Fruit fly (Drosophila melanogaster): Measurements from ENCODE around the gene TkR99D.
A peak's percentile ranks its signal among the peaks of the same experiment; 100 is the strongest.

The TkR99D gene

dm6 chr3R:30014977-30015514 lies 45.8 kb upstream of the TkR99D start, which contains the start of gene CG7920 (continued):
- peak; percentile 41 for TF ChIP-seq CG17829 (tag; optimal IDR thresholded peaks at IDR 0.05)
- TF ChIP-seq gfzf (GFP tag; optimal IDR thresholded peaks at IDR 0.05): peak; percentile 48
- no peak for TF ChIP-seq lola (GFP tag; optimal IDR thresholded peaks at IDR 0.05)
- TF ChIP-seq CG15696 (tag; optimal IDR thresholded peaks at IDR 0.05): no peak
- no peak for TF ChIP-seq bowl (GFP tag; IDR thresholded peaks at IDR 0.05)
- TF ChIP-seq bigmax (GFP tag; optimal IDR thresholded peaks at IDR 0.05): no peak
- peak; percentile 58 for TF ChIP-seq CG10543 (GFP tag; optimal IDR thresholded peaks at IDR 0.05)
- peak; percentile 59 for TF ChIP-seq CG13894 (tag; optimal IDR thresholded peaks at IDR 0.05)
- peak; percentile 12 for TF ChIP-seq nau (GFP tag; optimal IDR thresholded peaks at IDR 0.05)
- no peak for TF ChIP-seq Oaz (GFP tag; IDR thresholded peaks at IDR 0.05)
- no peak for TF ChIP-seq CG15601 (tag; optimal IDR thresholded peaks at IDR 0.05)
- TF ChIP-seq CG10321 (GFP tag; IDR thresholded peaks at IDR 0.05): 0 out of 2 replicates have a peak, but pooled peaks have one; percentile 27
- no peak for TF ChIP-seq CG16779 (GFP tag; IDR thresholded peaks at IDR 0.05)
- peak; percentile 9 for TF ChIP-seq tin (GFP tag; optimal IDR thresholded peaks at IDR 0.05)
- no peak for TF ChIP-seq otp (GFP tag; IDR thresholded peaks at IDR 0.05)
- no peak; the same call in 1 of the 2 replicates for TF ChIP-seq tna (GFP tag; IDR thresholded peaks at IDR 0.05; ENCODE audit: partially characterized antibody)
- TF ChIP-seq mld (GFP tag; IDR thresholded peaks at IDR 0.05; ENCODE audit: partially characterized antibody): peak; percentile 13; the same call in 1 of the 3 replicates
- TF ChIP-seq dmrt11E (tag; optimal IDR thresholded peaks at IDR 0.05): no peak
- peak; percentile 12; the same call in 1 of the 2 replicates for TF ChIP-seq NFAT (GFP tag; IDR thresholded peaks at IDR 0.05)
- peak; percentile 61 for TF ChIP-seq bbx (GFP tag; IDR thresholded peaks at IDR 0.05; ENCODE audit: partially characterized antibody)
- TF ChIP-seq CG6654 (GFP tag; optimal IDR thresholded peaks at IDR 0.05): no peak
- no peak for TF ChIP-seq shn (GFP tag; optimal IDR thresholded peaks at IDR 0.05)
- no peak for TF ChIP-seq Max (GFP tag; optimal IDR thresholded peaks at IDR 0.05)
- TF ChIP-seq CrebB (tag; optimal IDR thresholded peaks at IDR 0.05): peak; percentile 41
- peak; percentile 72 for TF ChIP-seq CG6765 (GFP tag; optimal IDR thresholded peaks at IDR 0.05)
- peak; percentile 83 for TF ChIP-seq sna (GFP tag; IDR thresholded peaks at IDR 0.05; ENCODE audit: partially characterized antibody)
- TF ChIP-seq emc (GFP tag; optimal IDR thresholded peaks at IDR 0.05): no peak
- peak; percentile 98 for TF ChIP-seq CG15514 (GFP tag; optimal IDR thresholded peaks at IDR 0.05)
- TF ChIP-seq jing (GFP tag; optimal IDR thresholded peaks at IDR 0.05): no peak
- TF ChIP-seq Ets65A (GFP tag): no peak
- no peak for TF ChIP-seq crc (GFP tag; optimal IDR thresholded peaks at IDR 0.05)
- no peak; the same call in 2 of the 3 replicates for TF ChIP-seq dysf (GFP tag; IDR thresholded peaks at IDR 0.05)
- TF ChIP-seq Stat92E (GFP tag; optimal IDR thresholded peaks at IDR 0.05): peak in 1 of 3 experiments; percentile 9
- no peak for TF ChIP-seq CG14667 (GFP tag; IDR thresholded peaks at IDR 0.05)
- no peak for TF ChIP-seq CG1024 (GFP tag; IDR thresholded peaks at IDR 0.05)
- peak; percentile 22 for TF ChIP-seq Dek (tag; optimal IDR thresholded peaks at IDR 0.05)
- peak; percentile 81 for TF ChIP-seq Doc3 (GFP tag; IDR thresholded peaks at IDR 0.05; ENCODE audit: partially characterized antibody)
- TF ChIP-seq unpg (GFP tag; optimal IDR thresholded peaks at IDR 0.05): peak; percentile 8
- no peak for TF ChIP-seq Dbx (GFP tag; IDR thresholded peaks at IDR 0.05)
- peak; percentile 22 for TF ChIP-seq sd (tag; optimal IDR thresholded peaks at IDR 0.05)
- peak; percentile 44; the same call in 1 of the 3 replicates for TF ChIP-seq zen2 (GFP tag; IDR thresholded peaks at IDR 0.05; ENCODE audit: partially characterized antibody)
- TF ChIP-seq B-H2 (GFP tag; optimal IDR thresholded peaks at IDR 0.05): no peak
- peak; percentile 34 for TF ChIP-seq grau (tag; optimal IDR thresholded peaks at IDR 0.05)
- no peak for TF ChIP-seq stc (GFP tag; IDR thresholded peaks at IDR 0.05)
- no peak for TF ChIP-seq az2 (GFP tag; optimal IDR thresholded peaks at IDR 0.05)
- peak; percentile 54; the same call in 1 of the 2 replicates for TF ChIP-seq hbn (GFP tag; IDR thresholded peaks at IDR 0.05; ENCODE audit: partially characterized antibody)
- no peak for TF ChIP-seq CG12236 (GFP tag; optimal IDR thresholded peaks at IDR 0.05)
- no peak for TF ChIP-seq twi (tag; optimal IDR thresholded peaks at IDR 0.05)
- TF ChIP-seq Fer3 (tag; optimal IDR thresholded peaks at IDR 0.05): no peak
